Fruit fly (Drosophila melanogaster) S2 (cell line): Measurements from ENCODE around the gene Gyc89Da.

Experiments
- CG8478 ChIP-seq: fragments of >200 bp; optimal IDR thresholded peaks from 2 replicates; lab custom pipeline; 2018
- CTCF ChIP-seq, 2 experiments: fragments of >200 bp; optimal IDR thresholded peaks; 2 replicates each; lab custom pipeline; 2018

DNA sequence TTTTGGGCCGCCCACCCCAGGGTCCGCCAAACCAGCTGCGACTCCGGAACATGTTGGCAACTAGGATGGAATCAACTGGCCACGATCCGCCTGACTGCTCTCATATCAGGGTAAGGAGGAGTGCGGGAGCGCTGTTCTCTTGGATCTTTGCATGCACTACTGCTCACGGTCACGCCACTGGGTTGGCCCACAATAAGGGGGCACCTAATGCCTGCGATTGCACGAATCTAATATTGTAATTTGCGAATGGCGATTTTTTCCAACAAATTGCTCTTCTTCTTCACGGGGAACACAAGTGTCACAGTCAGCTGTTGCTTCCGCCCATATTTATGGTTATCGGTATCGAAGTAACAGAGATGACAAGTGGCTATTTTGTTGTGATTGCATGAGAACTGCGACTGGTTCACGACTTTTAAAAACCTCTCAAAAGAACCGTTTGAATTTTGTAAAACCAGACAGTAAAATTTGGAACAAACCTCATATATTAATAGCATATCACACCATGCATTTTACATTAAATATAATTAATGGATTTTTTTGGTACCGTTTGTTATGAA, 31.0 kb upstream of the Gyc89Da start, which contains the start of gene ema:
- TF ChIP-seq CG8478 (lab: Kevin White, UChicago), result no peak
- TF ChIP-seq CTCF (optimal IDR thresholded peaks at IDR 0.05; lab: Kevin White, UChicago), result no peak
